Worm (Caenorhabditis elegans) whole organism, L2 larva: Measurements from ENCODE around the gene T23F2.4.
A peak's percentile ranks its signal among the peaks of the same experiment; 100 is the strongest.

Source experiments
- C34F6.9 ChIP-seq: fragments of 150-350 bp; optimal IDR thresholded peaks from 2 replicates; lab custom pipeline; 2014; ENCODE audit warnings: missing biosample characterization, missing genetic modification characterization
- Y55F3AM.14 ChIP-seq: fragments of 200-800 bp; sonication (Bioruptor generic); optimal IDR thresholded peaks from 2 replicates; lab custom pipeline; 2018; ENCODE audit warnings: mild to moderate bottlenecking, missing genetic modification characterization, missing compliant biosample characterization
- ZK546.5 ChIP-seq: sonication (generic microtip); optimal IDR thresholded peaks from 2 replicates; lab custom pipeline; 2017; ENCODE audit warnings: missing biosample characterization, missing genetic modification characterization
- alr-1 ChIP-seq: fragments of 150-350 bp; optimal IDR thresholded peaks from 2 replicates; lab custom pipeline; 2014; ENCODE audit warnings: missing biosample characterization, missing genetic modification characterization
- aly-2 ChIP-seq: fragments of 150-350 bp; optimal IDR thresholded peaks from 2 replicates; lab custom pipeline; 2014; ENCODE audit warnings: missing biosample characterization, missing genetic modification characterization
- ama-1 ChIP-seq: fragments of 150-350 bp; optimal IDR thresholded peaks from 2 replicates; lab custom pipeline; 2018; ENCODE audit warnings: inconsistent platforms
- blmp-1 ChIP-seq: sonication (generic microtip); optimal IDR thresholded peaks from 2 replicates; lab custom pipeline; 2017; ENCODE audit warnings: missing genetic modification characterization, mild to moderate bottlenecking, missing compliant biosample characterization, antibody characterized with exemption, moderate library complexity; ENCODE audit not compliant: insufficient read depth
- ceh-16 ChIP-seq: fragments of 150-350 bp; optimal IDR thresholded peaks from 2 replicates; lab custom pipeline; 2014; ENCODE audit warnings: missing biosample characterization, missing genetic modification characterization
- ceh-82 ChIP-seq: fragments of 150-350 bp; optimal IDR thresholded peaks from 2 replicates; lab custom pipeline; 2014; ENCODE audit warnings: missing biosample characterization, missing genetic modification characterization
- dmd-4 ChIP-seq: sonication (generic microtip); optimal IDR thresholded peaks from 2 replicates; lab custom pipeline; 2017; ENCODE audit warnings: missing biosample characterization, missing genetic modification characterization
- egl-27 ChIP-seq: sonication (generic microtip); optimal IDR thresholded peaks from 3 replicates; lab custom pipeline; 2017; ENCODE audit warnings: missing biosample characterization, missing genetic modification reagents, missing genetic modification characterization
- elt-1 ChIP-seq: fragments of 150-350 bp; optimal IDR thresholded peaks from 2 replicates; lab custom pipeline; 2014; ENCODE audit warnings: missing biosample characterization, missing genetic modification characterization
- elt-3 ChIP-seq: sonication (generic microtip); optimal IDR thresholded peaks from 2 replicates; lab custom pipeline; 2017; ENCODE audit warnings: missing biosample characterization, missing genetic modification characterization
- fos-1 ChIP-seq: fragments of 150-350 bp; optimal IDR thresholded peaks from 2 replicates; lab custom pipeline; 2014; ENCODE audit warnings: missing biosample characterization, missing genetic modification characterization
- gmeb-1 ChIP-seq: fragments of 150-350 bp; optimal IDR thresholded peaks from 2 replicates; lab custom pipeline; 2014; ENCODE audit warnings: missing biosample characterization, missing genetic modification characterization
- lin-11 ChIP-seq: fragments of 150-350 bp; sonication (generic microtip); optimal IDR thresholded peaks from 2 replicates; lab custom pipeline; 2014; ENCODE audit warnings: missing biosample characterization, missing genetic modification characterization, inconsistent platforms, mixed read lengths
- lin-39 ChIP-seq: fragments of 150-350 bp; optimal IDR thresholded peaks from 2 replicates; lab custom pipeline; 2014; ENCODE audit warnings: missing biosample characterization, missing genetic modification reagents, missing genetic modification characterization
- lsy-2 ChIP-seq, 2 experiments: fragments of 150-350 bp in 1 of 2; sonication (generic microtip) in 1 of 2; optimal IDR thresholded peaks; 2 replicates each; lab custom pipeline; 2014 to 2017; ENCODE audit warnings: missing biosample characterization in 2 of 2, missing genetic modification characterization in 2 of 2
- mbf-1 ChIP-seq: sonication (generic microtip); optimal IDR thresholded peaks from 2 replicates; lab custom pipeline; 2017; ENCODE audit warnings: missing biosample characterization, missing genetic modification characterization
- mdl-1 ChIP-seq, 2 experiments: fragments of 150-350 bp in 1 of 2; sonication (generic microtip) in 1 of 2; optimal IDR thresholded peaks; 2 replicates each; lab custom pipeline; 2017; ENCODE audit warnings: missing biosample characterization in 2 of 2, missing genetic modification characterization in 2 of 2
- nhr-10 ChIP-seq: sonication (generic microtip); optimal IDR thresholded peaks from 2 replicates; lab custom pipeline; 2017; ENCODE audit warnings: missing biosample characterization, missing genetic modification characterization
- nhr-11 ChIP-seq: fragments of 150-350 bp; optimal IDR thresholded peaks from 2 replicates; lab custom pipeline; 2014; ENCODE audit warnings: missing biosample characterization, missing genetic modification characterization
- nhr-12 ChIP-seq: fragments of 150-350 bp; optimal IDR thresholded peaks from 2 replicates; lab custom pipeline; 2014; ENCODE audit warnings: missing biosample characterization, missing genetic modification characterization
- nhr-23 ChIP-seq: fragments of 150-350 bp; optimal IDR thresholded peaks from 2 replicates; lab custom pipeline; 2014; ENCODE audit warnings: missing biosample characterization, missing genetic modification reagents, missing genetic modification characterization
- nhr-25 ChIP-seq: fragments of 150-350 bp; sonication (generic microtip); optimal IDR thresholded peaks from 3 replicates; lab custom pipeline; 2014; ENCODE audit warnings: missing biosample characterization, missing genetic modification characterization
- nhr-6 ChIP-seq: fragments of 150-350 bp; optimal IDR thresholded peaks from 2 replicates; lab custom pipeline; 2014; ENCODE audit warnings: missing biosample characterization, missing genetic modification characterization
- peb-1 ChIP-seq: fragments of 150-350 bp; optimal IDR thresholded peaks from 2 replicates; lab custom pipeline; 2014; ENCODE audit warnings: missing biosample characterization, missing genetic modification characterization
- sem-4 ChIP-seq: fragments of 150-350 bp; optimal IDR thresholded peaks from 2 replicates; lab custom pipeline; 2014; ENCODE audit warnings: missing biosample characterization, missing genetic modification reagents, missing genetic modification characterization
- skn-1 ChIP-seq: sonication (generic microtip); optimal IDR thresholded peaks from 2 replicates; lab custom pipeline; 2017; ENCODE audit warnings: missing biosample characterization, missing genetic modification characterization
- sma-3 ChIP-seq: sonication (generic microtip); optimal IDR thresholded peaks from 2 replicates; lab custom pipeline; 2016; ENCODE audit warnings: missing genetic modification reagents, missing genetic modification characterization, missing compliant biosample characterization
- sma-9 ChIP-seq, 2 experiments: fragments of 150-350 bp in 1 of 2; sonication (generic microtip) in 1 of 2; optimal IDR thresholded peaks; 2 replicates each; lab custom pipeline; 2014 to 2016; ENCODE audit warnings: missing genetic modification characterization in 2 of 2, mild to moderate bottlenecking in 1 of 2, missing biosample characterization in 1 of 2, missing compliant biosample characterization in 1 of 2, missing genetic modification reagents in 1 of 2, moderate library complexity in 1 of 2
- snpc-4 ChIP-seq: fragments of 150-350 bp; optimal IDR thresholded peaks from 2 replicates; lab custom pipeline; 2014; ENCODE audit warnings: missing biosample characterization, missing genetic modification characterization
- unc-39 ChIP-seq: fragments of 150-350 bp; optimal IDR thresholded peaks from 2 replicates; lab custom pipeline; 2014; ENCODE audit warnings: missing biosample characterization, missing genetic modification characterization
- unc-55 ChIP-seq: fragments of 150-350 bp; sonication (generic microtip); optimal IDR thresholded peaks from 3 replicates; lab custom pipeline; 2014; ENCODE audit warnings: missing biosample characterization, missing genetic modification reagents, missing genetic modification characterization
- unc-62 ChIP-seq: fragments of 150-350 bp; optimal IDR thresholded peaks from 2 replicates; lab custom pipeline; 2014; ENCODE audit warnings: missing biosample characterization, missing genetic modification reagents, missing genetic modification characterization
- zag-1 ChIP-seq: fragments of 150-350 bp; optimal IDR thresholded peaks from 2 replicates; lab custom pipeline; 2014; ENCODE audit warnings: missing biosample characterization, missing genetic modification characterization
- ztf-11 ChIP-seq: sonication (generic microtip); optimal IDR thresholded peaks from 2 replicates; lab custom pipeline; 2017; ENCODE audit warnings: missing biosample characterization, missing genetic modification characterization
- ztf-4 ChIP-seq: fragments of 150-350 bp; optimal IDR thresholded peaks from 2 replicates; lab custom pipeline; 2014; ENCODE audit warnings: missing biosample characterization, missing genetic modification characterization

The T23F2.4 gene

DNA sequence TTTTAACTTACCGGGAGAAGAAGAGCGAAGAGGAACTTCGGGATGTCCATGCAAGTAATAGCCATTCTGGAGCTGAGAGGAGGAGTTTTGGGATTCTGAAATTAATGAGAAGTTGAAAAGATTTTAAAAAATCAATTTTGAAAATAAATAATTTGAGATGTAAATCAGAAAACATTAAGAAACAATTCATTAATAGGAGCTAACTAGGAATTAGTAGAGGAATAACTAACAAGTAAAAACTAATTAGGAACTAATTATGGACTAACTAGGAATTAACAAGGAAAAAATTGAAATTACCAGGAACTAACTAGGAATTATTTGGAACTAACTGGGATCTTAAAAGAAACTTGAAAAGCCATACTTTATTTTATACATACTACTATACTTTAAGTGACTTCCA lies at the start of gene T23F2.4:
TSS of gene T23F2.4 (minus strand) at position 101 of the 400 bp plus-strand sequence.
- TF ChIP-seq lin-39 (tag; lab: Kevin White, UChicago), result no peak
- no peak for TF ChIP-seq nhr-12 (tag; lab: Kevin White, UChicago)
- no peak for TF ChIP-seq sma-9 (GFP tag; optimal IDR thresholded peaks at IDR 0.05; lab: Kevin White, UChicago)
- TF ChIP-seq sma-9 (tag; optimal IDR thresholded peaks at IDR 0.05; lab: Kevin White, UChicago), result no peak
- TF ChIP-seq unc-55 (GFP tag; lab: Kevin White, UChicago), result no peak
- no peak for TF ChIP-seq mdl-1 (tag; optimal IDR thresholded peaks at IDR 0.05; lab: Kevin White, UChicago)
- no peak for TF ChIP-seq alr-1 (tag; lab: Kevin White, UChicago)
- TF ChIP-seq lsy-2 (tag; optimal IDR thresholded peaks at IDR 0.05; lab: Kevin White, UChicago), result no peak

ce11 chrX:5557966-5558365 lies 43.1 kb upstream of the T23F2.4 start, which contains the start of gene C38C5.1:
Gene C38C5.1, plus strand, starts transcription at chrX:5558055.
- TF ChIP-seq egl-27 (tag; lab: Kevin White, UChicago) (no peak), nhr-25 (tag; lab: Kevin White, UChicago) (no peak), unc-55 (GFP tag; lab: Kevin White, UChicago) (no peak), lsy-2 (tag; optimal IDR thresholded peaks at IDR 0.05; lab: Kevin White, UChicago) (no peak), ama-1 (lab: Kevin White, UChicago) (no peak), zag-1 (tag; lab: Kevin White, UChicago) (no peak), nhr-23 (no peak), ceh-82 (no peak), ZK546.5 (tag; lab: Kevin White, UChicago) (no peak), mbf-1 (tag; lab: Kevin White, UChicago) (no peak)

ce11 chrX:5555055-5555629 lies 40.3 kb upstream of the T23F2.4 start:
- TF ChIP-seq nhr-11 (tag; lab: Kevin White, UChicago) (no peak), zag-1 (tag; lab: Kevin White, UChicago) (no peak), blmp-1 (no peak), nhr-12 (tag; lab: Kevin White, UChicago) (no peak), elt-3 (no peak), nhr-25 (tag; lab: Kevin White, UChicago) (no peak), egl-27 (tag; lab: Kevin White, UChicago) (no peak), unc-62 (GFP tag; lab: Kevin White, UChicago) (no peak), ama-1 (lab: Kevin White, UChicago) (no peak), lsy-2 (tag; optimal IDR thresholded peaks at IDR 0.05; lab: Kevin White, UChicago) (no peak), fos-1 (tag; lab: Kevin White, UChicago) (no peak), lin-11 (no peak), mbf-1 (tag; lab: Kevin White, UChicago) (no peak), gmeb-1 (tag; lab: Kevin White, UChicago) (no peak)
- TF ChIP-seq, all 48 proteins: peak for 0

DNA sequence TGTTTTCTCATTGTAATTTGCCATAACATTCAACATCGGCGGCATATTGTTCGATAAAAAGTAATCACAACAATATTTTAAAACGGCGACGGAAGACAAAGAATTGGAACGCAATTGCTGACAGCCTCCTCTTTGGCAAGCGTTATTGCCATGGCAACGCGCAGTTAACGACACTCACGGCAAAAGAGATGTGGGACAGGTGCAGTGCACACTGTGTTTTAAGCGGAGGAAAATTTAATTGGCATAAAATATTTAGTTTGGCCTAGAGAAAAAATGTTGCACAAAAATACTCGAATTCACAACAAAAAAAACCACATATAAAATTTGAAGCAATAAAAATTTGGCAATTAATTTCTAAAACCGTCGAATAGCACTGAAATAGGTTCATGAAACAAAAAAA lies 37.8 kb upstream of the T23F2.4 start, which contains the start of gene ifta-1:
TSS of gene ifta-1 (minus strand) at position 101 of the 400 bp plus-strand sequence.
- no peak for TF ChIP-seq sma-3 (GFP tag; lab: Kevin White, UChicago)
- peak; percentile 6 for TF ChIP-seq lin-11
- no peak for TF ChIP-seq mbf-1 (tag; lab: Kevin White, UChicago)
- no peak for TF ChIP-seq sem-4
- TF ChIP-seq skn-1 (tag; lab: Kevin White, UChicago), result no peak
- no peak for TF ChIP-seq snpc-4
- no peak for TF ChIP-seq elt-1 (tag; lab: Kevin White, UChicago)

- TF ChIP-seq gmeb-1 (tag; lab: Kevin White, UChicago), result no peak
- no peak for TF ChIP-seq Y55F3AM.14
- no peak for TF ChIP-seq ceh-16 (tag; lab: Kevin White, UChicago)
- TF ChIP-seq unc-39 (tag; lab: Kevin White, UChicago), result no peak
- no peak for TF ChIP-seq lin-11
- no peak for TF ChIP-seq mbf-1 (tag; lab: Kevin White, UChicago)
- no peak for TF ChIP-seq aly-2 (tag; lab: Kevin White, UChicago)
- no peak for TF ChIP-seq ztf-11 (tag; lab: Kevin White, UChicago)
- TF ChIP-seq dmd-4, result no peak
- no peak for TF ChIP-seq C34F6.9 (tag; lab: Kevin White, UChicago)
- TF ChIP-seq peb-1 (tag; lab: Kevin White, UChicago), result no peak
- no peak for TF ChIP-seq ztf-4 (tag; lab: Kevin White, UChicago)
- no peak for TF ChIP-seq egl-27 (tag; lab: Kevin White, UChicago)
- no peak for TF ChIP-seq nhr-12 (tag; lab: Kevin White, UChicago)
- no peak for TF ChIP-seq nhr-6 (tag; lab: Kevin White, UChicago)
- TF ChIP-seq nhr-10 (tag; lab: Kevin White, UChicago), result no peak
Measured at ce11 chrX:5547828-5548227, 32.9 kb upstream of the T23F2.4 start.
